Worm (Caenorhabditis elegans): ENCODE measurements around the gene lido-16.

ce11 chrII:6520103-6520502 lies 35.3 kb upstream of the lido-16 start:
- TF ChIP-seq jun-1 (tag; optimal IDR thresholded peaks at IDR 0.05) (no peak), skn-1 (tag; optimal IDR thresholded peaks at IDR 0.05) (no peak), grh-1 (GFP tag; IDR thresholded peaks at IDR 0.05) (no peak), mef-2 (tag; optimal IDR thresholded peaks at IDR 0.05) (no peak), aha-1 (tag; optimal IDR thresholded peaks at IDR 0.05) (no peak), nhr-12 (tag; optimal IDR thresholded peaks at IDR 0.05) (no peak)
